Worm (Caenorhabditis elegans) whole organism, L4 larva: ENCODE data around the gene F38E11.6.

Experiments
- D1046.2 ChIP-seq: fragments of 200-800 bp; sonication (Bioruptor generic); IDR thresholded peaks from 2 replicates; pipeline ENCODE4 v1.3.6; 2022; ENCODE audit warnings: missing genetic modification characterization, missing compliant biosample characterization
- F26F4.8 ChIP-seq: fragments of 200-800 bp; sonication (Bioruptor generic); conservative IDR thresholded peaks from 2 replicates; pipeline ENCODE4 v1.3.6; 2022; ENCODE audit warnings: missing genetic modification characterization, missing compliant biosample characterization
- F37D6.2 ChIP-seq: sonication (generic microtip); optimal IDR thresholded peaks from 2 replicates; lab custom pipeline; 2016; ENCODE audit warnings: mild to moderate bottlenecking, missing genetic modification characterization, missing compliant biosample characterization
- F49E8.2 ChIP-seq: sonication (generic microtip); optimal IDR thresholded peaks from 2 replicates; lab custom pipeline; 2016; ENCODE audit warnings: missing compliant biosample characterization, mild to moderate bottlenecking, missing genetic modification characterization, borderline replicate concordance
- Y48G9A.11 ChIP-seq: fragments of 200-800 bp; sonication (Bioruptor generic); IDR thresholded peaks from 2 replicates; pipeline ENCODE4 v1.3.6; 2022; ENCODE audit warnings: missing genetic modification reagents, missing genetic modification characterization, missing compliant biosample characterization
- Y75B8A.6 ChIP-seq: fragments of 200-800 bp; sonication (Bioruptor generic); IDR thresholded peaks from 2 replicates; pipeline ENCODE4 v1.3.6; 2022; ENCODE audit warnings: missing genetic modification reagents, missing genetic modification characterization, missing compliant biosample characterization
- aha-1 ChIP-seq: fragments of 150-350 bp; peaks from one replicate; lab custom pipeline; 2014; ENCODE audit warnings: missing biosample characterization, missing genetic modification characterization
- attf-4 ChIP-seq: sonication (generic microtip); optimal IDR thresholded peaks from 3 replicates; lab custom pipeline; 2017; ENCODE audit warnings: missing biosample characterization, missing genetic modification characterization
- ceh-62 ChIP-seq: sonication (generic microtip); optimal IDR thresholded peaks from 2 replicates; lab custom pipeline; 2017; ENCODE audit warnings: missing biosample characterization, missing genetic modification characterization
- ces-1 ChIP-seq: fragments of 150-350 bp; sonication (generic microtip); optimal IDR thresholded peaks from 4 replicates; lab custom pipeline; 2014; ENCODE audit warnings: missing biosample characterization, missing genetic modification reagents, missing genetic modification characterization
- daf-12 ChIP-seq: fragments of 150-350 bp; optimal IDR thresholded peaks from 2 replicates; lab custom pipeline; 2014; ENCODE audit warnings: missing biosample characterization, missing genetic modification reagents, missing genetic modification characterization
- daf-16 ChIP-seq, 3 experiments: sonication (generic microtip); optimal IDR thresholded peaks; 2 replicates each; lab custom pipeline; 2016 to 2017; ENCODE audit warnings: missing genetic modification characterization in 3 of 3, missing genetic modification reagents in 3 of 3, mild to moderate bottlenecking in 2 of 3, missing compliant biosample characterization in 2 of 3, missing biosample characterization in 1 of 3, moderate library complexity in 1 of 3
- daf-8 ChIP-seq: fragments of 200-800 bp; sonication (Bioruptor generic); IDR thresholded peaks from 2 replicates; pipeline ENCODE4 v1.3.6; 2022; ENCODE audit warnings: missing genetic modification characterization, missing compliant biosample characterization
- dmd-6 ChIP-seq: fragments of 200-800 bp; sonication (Bioruptor generic); IDR thresholded peaks from 2 replicates; pipeline ENCODE4 v1.3.6; 2022; ENCODE audit warnings: missing genetic modification reagents, missing genetic modification characterization, missing compliant biosample characterization
- dmd-8 ChIP-seq: fragments of 200-800 bp; sonication (Bioruptor generic); IDR thresholded peaks from 2 replicates; pipeline ENCODE4 v1.3.6; 2022; ENCODE audit warnings: missing genetic modification characterization, missing compliant biosample characterization
- dve-1 ChIP-seq: sonication (generic microtip); optimal IDR thresholded peaks from 2 replicates; lab custom pipeline; 2017; ENCODE audit warnings: antibody characterized with exemption, mild to moderate bottlenecking, missing genetic modification characterization, missing compliant biosample characterization; ENCODE audit not compliant: insufficient read depth
- egl-27 ChIP-seq: sonication (generic microtip); optimal IDR thresholded peaks from 3 replicates; lab custom pipeline; 2017; ENCODE audit warnings: missing biosample characterization, missing genetic modification reagents, missing genetic modification characterization
- fos-1 ChIP-seq: fragments of 150-350 bp; optimal IDR thresholded peaks from 2 replicates; lab custom pipeline; 2014; ENCODE audit warnings: missing biosample characterization, missing genetic modification characterization
- gei-8 ChIP-seq: fragments of 200-800 bp; sonication (Bioruptor generic); optimal IDR thresholded peaks from 2 replicates; lab custom pipeline; 2018; ENCODE audit warnings: mild to moderate bottlenecking, missing genetic modification characterization, missing compliant biosample characterization
- hif-1 ChIP-seq, 2 experiments: sonication (generic microtip); optimal IDR thresholded peaks; 2 replicates each; lab custom pipeline; 2016 to 2017; ENCODE audit warnings: missing compliant biosample characterization in 2 of 2, missing genetic modification characterization in 2 of 2, missing genetic modification reagents in 2 of 2, missing genotype in 2 of 2, mild to moderate bottlenecking in 1 of 2
- hlh-11 ChIP-seq: fragments of 200-800 bp; sonication (Bioruptor generic); optimal IDR thresholded peaks from 2 replicates; lab custom pipeline; 2018; ENCODE audit warnings: mild to moderate bottlenecking, missing genetic modification characterization, missing compliant biosample characterization
- hlh-30 ChIP-seq: sonication (generic microtip); optimal IDR thresholded peaks from 2 replicates; lab custom pipeline; 2017; ENCODE audit warnings: antibody characterized with exemption, mild to moderate bottlenecking, missing genetic modification characterization, missing compliant biosample characterization; ENCODE audit not compliant: insufficient read depth
- lin-1 ChIP-seq: fragments of 200-800 bp; sonication (Bioruptor generic); IDR thresholded peaks from 2 replicates; pipeline ENCODE4 v1.3.6; 2022; ENCODE audit warnings: missing genetic modification reagents, missing genetic modification characterization, missing compliant biosample characterization
- lin-38 ChIP-seq: fragments of 200-800 bp; sonication (Bioruptor generic); IDR thresholded peaks from 2 replicates; pipeline ENCODE4 v1.3.6; 2022; ENCODE audit warnings: missing genetic modification reagents, missing genetic modification characterization, missing compliant biosample characterization
- lin-39 ChIP-seq: fragments of 150-350 bp; optimal IDR thresholded peaks from 2 replicates; lab custom pipeline; 2014; ENCODE audit warnings: missing biosample characterization, missing genetic modification reagents, missing genetic modification characterization
- lir-3 ChIP-seq: sonication (generic microtip); optimal IDR thresholded peaks from 2 replicates; lab custom pipeline; 2016; ENCODE audit warnings: mild to moderate bottlenecking, missing genetic modification characterization, missing compliant biosample characterization
- lsy-2 ChIP-seq, 2 experiments: fragments of 150-350 bp in 1 of 2; sonication (generic microtip) in 1 of 2; optimal IDR thresholded peaks; 2 replicates each; lab custom pipeline; 2014 to 2017; ENCODE audit warnings: missing biosample characterization in 2 of 2, missing genetic modification characterization in 2 of 2
- madf-5 ChIP-seq, 2 experiments: fragments of 200-800 bp; sonication (Bioruptor generic); IDR thresholded peaks; 2 replicates each; pipeline ENCODE4 v1.3.6; 2022; ENCODE audit warnings: missing compliant biosample characterization in 2 of 2, missing genetic modification characterization in 2 of 2
- mdl-1 ChIP-seq, 2 experiments: fragments of 150-350 bp in 1 of 2; sonication (generic microtip) in 1 of 2; optimal IDR thresholded peaks; 2 replicates each; lab custom pipeline; 2014 to 2017; ENCODE audit warnings: missing biosample characterization in 2 of 2, missing genetic modification characterization in 2 of 2
- mdt-29 ChIP-seq: fragments of 200-800 bp; sonication (Bioruptor generic); IDR thresholded peaks from 2 replicates; pipeline ENCODE4 v1.3.6; 2022; ENCODE audit warnings: missing genetic modification reagents, missing genetic modification characterization, missing compliant biosample characterization
- mxl-2 ChIP-seq: fragments of 200-800 bp; sonication (Bioruptor generic); conservative IDR thresholded peaks from 2 replicates; pipeline ENCODE4 v1.3.6; 2022; ENCODE audit warnings: missing genetic modification reagents, missing genetic modification characterization, missing compliant biosample characterization
- nhr-111 ChIP-seq: fragments of 200-800 bp; sonication (Bioruptor generic); optimal IDR thresholded peaks from 2 replicates; lab custom pipeline; 2018; ENCODE audit warnings: mild to moderate bottlenecking, missing genetic modification characterization, missing compliant biosample characterization
- nhr-28 ChIP-seq: fragments of 150-350 bp; optimal IDR thresholded peaks from 2 replicates; lab custom pipeline; 2014; ENCODE audit warnings: missing biosample characterization, missing genetic modification characterization
- nhr-6 ChIP-seq: fragments of 150-350 bp; optimal IDR thresholded peaks from 2 replicates; lab custom pipeline; 2014; ENCODE audit warnings: missing biosample characterization, missing genetic modification characterization
- pqm-1 ChIP-seq: sonication (generic microtip); optimal IDR thresholded peaks from 2 replicates; lab custom pipeline; 2017; ENCODE audit warnings: missing biosample characterization, missing genetic modification characterization
- saeg-2 ChIP-seq: fragments of 200-800 bp; sonication (Bioruptor generic); IDR thresholded peaks from 2 replicates; pipeline ENCODE4 v1.3.6; 2022; ENCODE audit warnings: missing genetic modification reagents, missing genetic modification characterization, missing compliant biosample characterization
- sdz-12 ChIP-seq: fragments of 200-800 bp; sonication (Bioruptor generic); optimal IDR thresholded peaks from 2 replicates; lab custom pipeline; 2018; ENCODE audit warnings: mild to moderate bottlenecking, missing genetic modification characterization, missing compliant biosample characterization
- skn-1 ChIP-seq: fragments of 150-350 bp; optimal IDR thresholded peaks from 2 replicates; lab custom pipeline; 2014; ENCODE audit warnings: missing biosample characterization, missing genetic modification characterization
- snpc-1.2 ChIP-seq: fragments of 200-800 bp; sonication (Bioruptor generic); IDR thresholded peaks from 2 replicates; pipeline ENCODE4 v1.3.6; 2022; ENCODE audit warnings: missing genetic modification reagents, missing genetic modification characterization, missing compliant biosample characterization
- snpc-4 ChIP-seq: fragments of 150-350 bp; optimal IDR thresholded peaks from 2 replicates; lab custom pipeline; 2014; ENCODE audit warnings: missing biosample characterization, missing genetic modification characterization
- unc-130 ChIP-seq: sonication (generic microtip); optimal IDR thresholded peaks from 2 replicates; lab custom pipeline; 2016; ENCODE audit warnings: missing genetic modification reagents, missing genetic modification characterization, missing compliant biosample characterization
- unc-62 ChIP-seq, 3 experiments: fragments of 150-350 bp in 1 of 3; sonication (generic microtip); optimal IDR thresholded peaks in 2 of 3; peaks in 1 of 3; 1 replicate in 1 of 3; 2 replicates in 2 of 3; lab custom pipeline; 2014 to 2017; ENCODE audit warnings: missing biosample characterization in 3 of 3, missing genetic modification characterization in 3 of 3, missing genetic modification reagents in 3 of 3, missing genotype in 1 of 3
- zfp-2 ChIP-seq: sonication (generic microtip); optimal IDR thresholded peaks from 2 replicates; lab custom pipeline; 2016; ENCODE audit warnings: mild to moderate bottlenecking, missing genetic modification characterization, missing compliant biosample characterization
- zfp-3 ChIP-seq: fragments of 200-800 bp; sonication (Bioruptor generic); conservative IDR thresholded peaks from 2 replicates; pipeline ENCODE4 v1.3.6; 2022; ENCODE audit warnings: missing genetic modification reagents, missing genetic modification characterization, missing compliant biosample characterization
- zip-11 ChIP-seq: fragments of 200-800 bp; sonication (Bioruptor generic); IDR thresholded peaks from 2 replicates; pipeline ENCODE4 v1.3.6; 2022; ENCODE audit warnings: missing genetic modification characterization, missing compliant biosample characterization
- zip-2 ChIP-seq: fragments of 150-350 bp; optimal IDR thresholded peaks from 2 replicates; lab custom pipeline; 2014; ENCODE audit warnings: missing biosample characterization, missing genetic modification characterization
- ztf-7 ChIP-seq: fragments of 150-350 bp; optimal IDR thresholded peaks from 2 replicates; lab custom pipeline; 2014; ENCODE audit warnings: missing biosample characterization, missing genetic modification characterization

The F38E11.6 gene

DNA sequence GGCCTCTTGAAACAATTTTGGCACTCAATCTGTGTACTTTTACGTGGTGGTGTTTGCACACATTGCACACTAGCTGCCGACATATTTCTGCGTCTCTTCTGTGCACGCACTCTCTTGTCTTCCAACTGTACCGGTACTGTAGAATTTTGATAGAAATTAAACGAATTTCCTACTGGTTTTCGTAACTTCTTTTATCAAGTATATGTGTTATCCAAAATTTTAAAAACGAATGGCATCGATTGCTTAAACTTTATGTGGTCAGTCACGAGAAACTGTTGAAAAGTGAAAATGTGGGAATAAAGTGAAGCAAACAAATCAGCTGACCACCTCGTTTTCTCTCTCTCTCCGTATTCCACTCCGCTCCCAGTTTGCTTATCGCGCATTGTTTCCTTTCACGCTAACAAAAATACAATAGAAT, 46.1 kb upstream of the F38E11.6 start (continued):
- TF ChIP-seq snpc-1.2 (GFP tag; lab: Robert Waterston, UW) (no peak), lsy-2 (tag; optimal IDR thresholded peaks at IDR 0.05; lab: Kevin White, UChicago) (peak in 1 of 2 experiments; percentile 51), gei-8 (GFP tag; lab: Kevin White, UChicago) (no peak), ces-1 (GFP tag; lab: Kevin White, UChicago) (no peak), hif-1 (tag; optimal IDR thresholded peaks at IDR 0.05; lab: Kevin White, UChicago) (peak; percentile 19 to 20)

DNA sequence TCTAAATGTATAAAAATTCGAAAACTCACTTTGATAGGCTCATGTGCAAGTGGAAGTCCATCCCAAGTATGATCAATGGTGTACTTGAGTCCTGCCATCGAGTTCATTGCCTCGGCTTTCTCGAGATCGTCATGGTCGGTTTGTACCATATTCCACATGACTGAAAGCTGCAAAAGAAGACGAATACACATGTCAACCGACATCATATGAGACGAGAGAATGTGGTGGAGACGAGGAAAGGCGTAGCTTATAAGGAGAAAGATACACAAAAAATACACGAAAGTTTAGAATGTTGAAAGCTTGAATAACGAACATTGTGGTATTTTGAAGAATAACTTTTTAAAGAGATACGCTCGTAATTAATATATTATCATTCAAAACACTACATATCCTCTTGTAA, 45.5 kb upstream of the F38E11.6 start, which contains the start of gene C33A12.3:
Gene C33A12.3, minus strand, starts transcription at position 167 of the 400 bp plus-strand sequence.
- TF ChIP-seq D1046.2 (GFP tag; lab: Robert Waterston, UW) (no peak), hlh-30 (tag; lab: Kevin White, UChicago) (peak; percentile 58)

DNA sequence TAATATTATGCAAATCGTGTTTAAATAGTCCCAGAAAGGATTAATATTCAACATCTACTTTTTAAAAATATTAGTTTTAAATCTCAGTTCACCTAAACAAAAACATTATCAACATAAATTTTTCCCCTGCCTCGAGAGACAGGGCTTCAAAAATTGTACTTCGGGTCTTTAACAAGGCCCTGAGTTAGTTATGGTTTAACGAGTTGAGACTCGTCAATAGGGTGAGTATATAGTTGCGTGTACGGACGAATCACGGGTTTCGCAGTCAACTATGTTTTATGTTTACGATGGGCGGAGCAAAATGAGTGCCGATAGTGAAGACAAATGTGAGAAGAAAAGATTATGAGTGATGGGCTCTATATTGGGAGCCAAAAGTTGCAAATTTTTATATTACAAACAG, 44.3 kb upstream of the F38E11.6 start:
- TF ChIP-seq mdl-1 (tag; optimal IDR thresholded peaks at IDR 0.05; lab: Kevin White, UChicago) (no peak), daf-16 (GFP tag; optimal IDR thresholded peaks at IDR 0.05; lab: Kevin White, UChicago) (no peak), daf-16 (tag; optimal IDR thresholded peaks at IDR 0.05; lab: Kevin White, UChicago) (peak; percentile 85), daf-12 (tag; lab: Kevin White, UChicago) (no peak), dmd-6 (GFP tag; lab: Robert Waterston, UW) (no peak), unc-62 (GFP tag; optimal IDR thresholded peaks at IDR 0.05 in 1 of 2; lab: Kevin White, UChicago) (no peak), unc-62 (tag; optimal IDR thresholded peaks at IDR 0.05; lab: Kevin White, UChicago) (no peak), lin-1 (GFP tag; lab: Robert Waterston, UW) (no peak), sdz-12 (GFP tag; lab: Kevin White, UChicago) (no peak), hlh-11 (tag; lab: Kevin White, UChicago) (peak; percentile 19), zip-11 (GFP tag; lab: Robert Waterston, UW) (no peak), dmd-8 (GFP tag; lab: Robert Waterston, UW) (no peak), zip-2 (no peak), skn-1 (tag; lab: Kevin White, UChicago) (no peak), lin-39 (tag; lab: Kevin White, UChicago) (no peak), ceh-62 (tag; lab: Kevin White, UChicago) (no peak), fos-1 (tag; lab: Kevin White, UChicago) (no peak), nhr-28 (tag; lab: Kevin White, UChicago) (no peak), zfp-2 (no peak), F26F4.8 (no peak), attf-4 (no peak), D1046.2 (GFP tag; lab: Robert Waterston, UW) (no peak), snpc-1.2 (GFP tag; lab: Robert Waterston, UW) (0 out of 2 replicates have a peak, but pooled peaks have one; percentile 6), lin-38 (GFP tag; lab: Robert Waterston, UW) (peak; percentile 2; the same call in 1 of the 2 replicates), pqm-1 (tag; lab: Kevin White, UChicago) (peak; percentile 8), madf-5 (GFP tag; IDR thresholded peaks at IDR 0.05; lab: Robert Waterston, UW) (no peak), daf-8 (no peak), Y75B8A.6 (GFP tag; lab: Robert Waterston, UW) (no peak), egl-27 (no peak), mdt-29 (GFP tag; lab: Robert Waterston, UW) (no peak), F49E8.2 (tag; lab: Kevin White, UChicago) (no peak), F37D6.2 (tag; lab: Kevin White, UChicago) (no peak), aha-1 (tag; lab: Kevin White, UChicago) (peak; percentile 99), ztf-7 (tag; lab: Kevin White, UChicago) (no peak), lir-3 (tag; lab: Kevin White, UChicago) (no peak), nhr-6 (tag; lab: Kevin White, UChicago) (no peak), zfp-3 (GFP tag; lab: Robert Waterston, UW) (no peak), nhr-111 (no peak), unc-130 (no peak), Y48G9A.11 (GFP tag; lab: Robert Waterston, UW) (no peak), dve-1 (tag; lab: Kevin White, UChicago) (no peak), saeg-2 (GFP tag; lab: Robert Waterston, UW) (no peak), mxl-2 (no peak), snpc-4 (tag; lab: Kevin White, UChicago) (no peak)
